Fruit fly (Drosophila melanogaster): ENCODE results near the gene spict.

dm6 chr2L:12705376-12705775 lies 851 bp downstream of the spict start:
- TF ChIP-seq GATAd (GFP tag; optimal IDR thresholded peaks at IDR 0.05) (no peak), jim (GFP tag; optimal IDR thresholded peaks at IDR 0.05) (no peak), pan (optimal IDR thresholded peaks at IDR 0.05) (no peak), fru (GFP tag; optimal IDR thresholded peaks at IDR 0.05) (no peak), Vsx2 (GFP tag; optimal IDR thresholded peaks at IDR 0.05; ENCODE audit: partially characterized antibody) (no peak), lola (GFP tag; optimal IDR thresholded peaks at IDR 0.05) (no peak), Jra (GFP tag; optimal IDR thresholded peaks at IDR 0.05) (no peak), Hr78 (GFP tag; optimal IDR thresholded peaks at IDR 0.05) (no peak), woc (GFP tag; optimal IDR thresholded peaks at IDR 0.05) (no peak), CrebA (GFP tag; optimal IDR thresholded peaks at IDR 0.05; ENCODE audit: borderline replicate concordance) (no peak), dl (GFP tag; optimal IDR thresholded peaks at IDR 0.05; ENCODE audit: insufficient read depth in 1 of 2, partially characterized antibody in 2 of 2) (no peak)

Measured in whole organism, wandering third instar larva.